Fruit fly (Drosophila melanogaster) whole organism: Measurements from ENCODE around the gene Trf.

ENCODE experiments used
- CG8478 ChIP-seq: fragments of >200 bp; optimal IDR thresholded peaks from 2 replicates; lab custom pipeline; 2018; ENCODE audit warnings: inconsistent platforms
- Dll ChIP-seq: fragments of >200 bp; optimal IDR thresholded peaks from 2 replicates; lab custom pipeline; 2017
- EcR ChIP-seq, 2 experiments: fragments of >200 bp; optimal IDR thresholded peaks; 2 replicates each; lab custom pipeline; 2017; ENCODE audit warnings: missing biosample characterization in 2 of 2, missing genetic modification characterization in 2 of 2, missing genetic modification reagents in 2 of 2
- pan ChIP-seq: fragments of >200 bp; optimal IDR thresholded peaks from 2 replicates; lab custom pipeline; 2017

- TF ChIP-seq CG8478 (no peak), pan (no peak), EcR (GFP tag; optimal IDR thresholded peaks at IDR 0.05; lab: Kevin White, UChicago) (no peak), Dll (no peak)
These were observed 43.4 kb upstream of the Trf start, which contains the start of gene baf for dm6 chr2L:8029160-8029852.
